Fruit fly (Drosophila melanogaster): ENCODE results near the gene CG2233.
A peak's percentile ranks its signal among the peaks of the same experiment; 100 is the strongest.

Gene CG2233

DNA sequence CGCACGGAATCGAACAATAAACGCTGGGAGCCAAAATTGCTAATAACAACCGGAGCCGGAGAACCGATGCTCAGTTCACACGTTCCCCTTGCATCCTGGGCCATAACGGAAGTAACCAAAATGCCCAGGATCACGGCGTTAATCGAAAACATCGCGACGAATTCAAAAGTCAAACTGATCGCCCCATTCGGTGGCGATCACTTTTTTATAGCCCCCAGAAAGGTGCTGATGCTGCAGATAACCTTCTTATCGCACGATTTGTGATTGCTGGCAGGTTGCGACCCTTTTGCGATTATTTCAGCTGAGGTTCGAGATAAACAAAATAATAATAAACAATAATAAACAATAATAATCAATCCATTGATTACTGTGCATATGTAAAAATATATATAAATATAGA is at the start of gene CG2233:
TSS of gene CG2233 (minus strand) at position 184 of the 400 bp plus-strand sequence.
- peak; percentile 83 for TF ChIP-seq cic (GFP tag; optimal IDR thresholded peaks at IDR 0.05)
- TF ChIP-seq tj (GFP tag; optimal IDR thresholded peaks at IDR 0.05): peak; percentile 73
- TF ChIP-seq cnc (optimal IDR thresholded peaks at IDR 0.05): no peak

DNA sequence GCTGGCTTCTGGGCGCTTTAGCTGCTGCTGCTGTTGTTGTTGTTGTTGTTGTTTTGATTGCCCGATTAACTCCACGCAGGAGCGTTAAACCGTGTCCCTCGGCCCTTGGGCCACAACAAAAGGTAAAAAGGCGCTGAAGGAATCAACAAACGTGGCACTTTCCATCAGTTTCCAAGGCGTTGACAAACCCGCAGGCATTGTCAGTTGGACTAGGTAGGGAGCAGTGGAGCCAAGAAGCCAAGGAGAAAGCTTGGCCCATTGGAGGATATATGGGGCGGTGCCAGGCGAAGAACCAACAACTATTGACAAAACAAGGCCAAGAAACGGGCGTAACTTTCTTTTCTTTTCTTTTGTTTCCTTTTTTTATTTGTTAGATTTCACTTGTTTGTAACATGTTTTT is 49.8 kb upstream of the CG2233 start, which contains the start of gene CG2256:
TSS of gene CG2256 (minus strand) at position 101 of the 400 bp plus-strand sequence.
- TF ChIP-seq bab1 (GFP tag; optimal IDR thresholded peaks at IDR 0.05) (no peak), pad (GFP tag; optimal IDR thresholded peaks at IDR 0.05) (no peak), Mnt (GFP tag; optimal IDR thresholded peaks at IDR 0.05) (no peak), CG14711 (tag; optimal IDR thresholded peaks at IDR 0.05) (no peak)

DNA sequence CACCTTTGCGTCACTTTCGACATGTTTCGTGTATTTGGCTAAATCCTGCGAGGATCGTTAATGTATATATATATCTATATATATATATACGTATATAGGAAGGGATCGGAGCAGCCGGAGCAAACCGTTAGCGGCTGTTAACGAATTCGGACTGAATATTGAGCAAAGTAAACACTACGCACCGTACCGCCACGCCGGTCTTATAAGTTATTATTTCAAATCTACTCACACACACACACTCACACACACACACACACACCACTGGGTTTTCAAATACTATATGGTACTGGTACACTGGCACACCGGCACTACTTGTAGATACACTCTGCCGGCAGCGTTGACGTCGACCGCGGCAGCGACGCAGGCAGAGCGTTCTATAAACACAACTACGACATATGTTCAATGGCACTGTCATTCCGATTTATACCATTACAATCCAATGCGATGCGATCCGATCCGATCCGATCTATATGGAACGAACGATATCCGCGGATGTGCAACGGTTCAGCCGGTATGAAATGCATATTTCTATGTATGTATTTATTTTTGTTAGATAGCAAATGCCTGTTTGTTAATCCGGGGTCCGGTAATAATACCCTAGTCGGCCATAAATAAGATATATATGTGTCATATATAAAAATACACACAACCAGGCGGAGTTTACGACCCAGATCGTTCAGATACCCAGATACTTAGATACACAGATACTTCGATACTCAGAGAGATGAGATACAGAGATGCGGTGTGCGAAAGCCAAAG is 44.3 kb upstream of the CG2233 start, which contains the start of gene Ldsdh1:
TSS of gene Ldsdh1 (minus strand) at position 179 of the 759 bp plus-strand sequence.
- no peak for TF ChIP-seq tj (GFP tag; optimal IDR thresholded peaks at IDR 0.05)
- TF ChIP-seq cic (GFP tag; optimal IDR thresholded peaks at IDR 0.05): peak; percentile 58
- no peak for TF ChIP-seq Mnt (GFP tag; optimal IDR thresholded peaks at IDR 0.05)
- no peak for TF ChIP-seq Clk (GFP tag; optimal IDR thresholded peaks at IDR 0.05)
- no peak for TF ChIP-seq cnc (optimal IDR thresholded peaks at IDR 0.05)
- TF ChIP-seq CG33017 (tag; optimal IDR thresholded peaks at IDR 0.05): no peak
- no peak for TF ChIP-seq CG12768 (GFP tag; optimal IDR thresholded peaks at IDR 0.05)
- TF ChIP-seq CG11617 (GFP tag; optimal IDR thresholded peaks at IDR 0.05): no peak
- peak; percentile 90 for TF ChIP-seq kay (GFP tag; ENCODE audit: borderline replicate concordance)
- no peak for TF ChIP-seq bab1 (GFP tag; optimal IDR thresholded peaks at IDR 0.05)
- TF ChIP-seq CG7101 (tag; optimal IDR thresholded peaks at IDR 0.05): no peak
- peak; percentile 41 for TF ChIP-seq ovo (GFP tag; optimal IDR thresholded peaks at IDR 0.05)
- no peak for TF ChIP-seq CG1620 (GFP tag; optimal IDR thresholded peaks at IDR 0.05)

DNA sequence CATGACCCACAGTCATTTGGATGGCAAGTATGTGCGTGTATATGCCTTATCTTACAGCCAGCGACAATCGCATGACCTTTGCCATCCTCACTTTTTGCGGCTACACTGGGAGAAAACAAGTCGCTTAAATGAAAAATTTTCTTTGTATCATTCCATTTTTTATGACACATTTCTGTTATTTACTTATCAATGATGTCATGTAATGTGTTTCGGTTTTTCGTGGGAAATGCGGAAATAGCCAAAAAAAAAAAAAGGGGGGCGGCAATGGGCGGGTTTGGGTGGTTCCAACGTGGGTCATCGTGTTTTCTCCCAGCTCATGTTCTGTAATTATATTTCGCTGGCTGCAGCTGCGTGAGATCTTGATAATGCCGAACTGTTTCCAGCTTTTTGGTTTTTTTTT is 42.9 kb upstream of the CG2233 start:
- TF ChIP-seq bab1 (GFP tag; optimal IDR thresholded peaks at IDR 0.05) (no peak), Crg-1 (GFP tag; optimal IDR thresholded peaks at IDR 0.05) (no peak), Mnt (GFP tag; optimal IDR thresholded peaks at IDR 0.05) (no peak), CG7101 (tag; optimal IDR thresholded peaks at IDR 0.05) (no peak), ovo (GFP tag; optimal IDR thresholded peaks at IDR 0.05) (no peak), CG7045 (GFP tag; optimal IDR thresholded peaks at IDR 0.05) (no peak), CG5204 (GFP tag; optimal IDR thresholded peaks at IDR 0.05) (no peak), toe (GFP tag; optimal IDR thresholded peaks at IDR 0.05) (no peak), Clk (GFP tag; optimal IDR thresholded peaks at IDR 0.05) (no peak), CG1620 (GFP tag; optimal IDR thresholded peaks at IDR 0.05) (no peak), CG14711 (tag; optimal IDR thresholded peaks at IDR 0.05) (no peak), cic (GFP tag; optimal IDR thresholded peaks at IDR 0.05) (no peak), CG33017 (tag; optimal IDR thresholded peaks at IDR 0.05) (no peak), pad (GFP tag; optimal IDR thresholded peaks at IDR 0.05) (no peak), Hr96 (GFP tag; optimal IDR thresholded peaks at IDR 0.05) (no peak), CG12768 (GFP tag; optimal IDR thresholded peaks at IDR 0.05) (no peak), kay (GFP tag; ENCODE audit: borderline replicate concordance) (no peak)

DNA sequence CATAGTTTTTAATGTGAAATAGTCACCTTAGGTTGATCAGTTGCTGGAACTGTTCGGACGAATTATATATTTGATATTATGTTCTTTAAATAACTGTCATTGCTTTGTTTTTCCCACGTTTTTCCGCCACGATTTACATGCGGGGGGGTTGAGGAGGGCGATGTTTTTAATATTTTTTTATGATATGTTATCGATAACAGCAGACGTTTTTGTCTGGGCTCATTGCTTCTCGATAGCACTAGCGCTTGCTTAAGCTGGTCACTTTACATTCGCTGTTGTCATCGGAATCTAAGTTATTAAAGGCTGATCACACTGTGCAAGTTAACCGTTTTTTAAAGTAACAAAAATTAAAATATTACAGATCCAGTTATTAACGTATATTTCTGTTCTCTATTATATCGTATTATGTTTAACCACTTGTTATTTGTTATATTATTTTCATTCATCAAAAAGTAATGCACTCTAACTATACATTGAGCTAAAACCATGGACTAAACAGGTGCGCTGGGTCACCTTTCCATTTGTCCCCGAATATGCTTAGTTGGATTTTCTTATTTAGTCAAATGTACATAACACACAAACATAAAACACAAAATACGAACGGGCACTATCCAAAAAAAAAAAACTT is 38.1 kb upstream of the CG2233 start, which contains the start of the genes Upf2 and CG1571:
TSS of gene Upf2 (minus strand) at position 167 of the 628 bp plus-strand sequence.
TSS of gene CG1571 (plus strand) at position 578 of the 628 bp plus-strand sequence.
- TF ChIP-seq CG33017 (tag; optimal IDR thresholded peaks at IDR 0.05): no peak
- TF ChIP-seq bab1 (GFP tag; optimal IDR thresholded peaks at IDR 0.05): peak; percentile 77
- TF ChIP-seq Clk (GFP tag; optimal IDR thresholded peaks at IDR 0.05): no peak
- no peak for TF ChIP-seq CG7045 (GFP tag; optimal IDR thresholded peaks at IDR 0.05)
- no peak for TF ChIP-seq Crg-1 (GFP tag; optimal IDR thresholded peaks at IDR 0.05)
- TF ChIP-seq Hr96 (GFP tag; optimal IDR thresholded peaks at IDR 0.05): no peak
- TF ChIP-seq CG12768 (GFP tag; optimal IDR thresholded peaks at IDR 0.05): no peak
- TF ChIP-seq CG5204 (GFP tag; optimal IDR thresholded peaks at IDR 0.05): no peak
- peak; percentile 31 for TF ChIP-seq CG7101 (tag; optimal IDR thresholded peaks at IDR 0.05)
- TF ChIP-seq ovo (GFP tag; optimal IDR thresholded peaks at IDR 0.05): no peak
- peak; percentile 70 for TF ChIP-seq Mnt (GFP tag; optimal IDR thresholded peaks at IDR 0.05)
- TF ChIP-seq CG14711 (tag; optimal IDR thresholded peaks at IDR 0.05): peak; percentile 12
- no peak for TF ChIP-seq kay (GFP tag; ENCODE audit: borderline replicate concordance)
- TF ChIP-seq cic (GFP tag; optimal IDR thresholded peaks at IDR 0.05): no peak
- no peak for TF ChIP-seq CG1620 (GFP tag; optimal IDR thresholded peaks at IDR 0.05)
- TF ChIP-seq tj (GFP tag; optimal IDR thresholded peaks at IDR 0.05): no peak
- no peak for TF ChIP-seq CG11617 (GFP tag; optimal IDR thresholded peaks at IDR 0.05)
- TF ChIP-seq toe (GFP tag; optimal IDR thresholded peaks at IDR 0.05): no peak
- TF ChIP-seq cnc (optimal IDR thresholded peaks at IDR 0.05): no peak
- no peak for TF ChIP-seq pad (GFP tag; optimal IDR thresholded peaks at IDR 0.05)

DNA sequence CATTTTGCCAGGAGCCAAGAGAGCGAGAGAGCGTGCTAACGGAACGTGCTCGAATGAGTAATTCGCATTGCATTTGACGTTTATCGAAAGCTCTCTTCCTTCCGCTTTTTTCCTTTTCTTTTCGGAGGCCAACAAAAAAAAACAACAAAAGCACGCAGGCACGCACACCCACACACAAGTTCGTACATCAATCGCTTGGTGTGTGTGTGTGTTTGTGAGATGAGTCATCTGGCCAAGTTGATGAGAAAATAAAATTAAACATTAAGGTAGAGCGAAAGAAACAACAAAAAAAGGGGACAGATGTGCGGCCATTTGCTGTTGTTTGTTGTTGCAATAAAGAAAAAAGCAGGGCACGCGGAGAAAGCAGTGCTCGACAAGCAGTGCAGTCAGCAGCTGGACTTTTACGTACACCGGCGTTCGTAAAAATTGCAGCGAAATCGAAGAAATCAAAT is 25.9 kb upstream of the CG2233 start:
- TF ChIP-seq CG5204 (GFP tag; optimal IDR thresholded peaks at IDR 0.05) (no peak), pad (GFP tag; optimal IDR thresholded peaks at IDR 0.05) (no peak), CG14711 (tag; optimal IDR thresholded peaks at IDR 0.05) (no peak), bab1 (GFP tag; optimal IDR thresholded peaks at IDR 0.05) (peak; percentile 15), Clk (GFP tag; optimal IDR thresholded peaks at IDR 0.05) (no peak), tj (GFP tag; optimal IDR thresholded peaks at IDR 0.05) (peak; percentile 45), Hr96 (GFP tag; optimal IDR thresholded peaks at IDR 0.05) (no peak), toe (GFP tag; optimal IDR thresholded peaks at IDR 0.05) (no peak), kay (GFP tag; ENCODE audit: borderline replicate concordance) (peak; percentile 92), CG11617 (GFP tag; optimal IDR thresholded peaks at IDR 0.05) (peak; percentile 67), ovo (GFP tag; optimal IDR thresholded peaks at IDR 0.05) (peak; percentile 64), CG7045 (GFP tag; optimal IDR thresholded peaks at IDR 0.05) (no peak), Mnt (GFP tag; optimal IDR thresholded peaks at IDR 0.05) (peak; percentile 71), cnc (optimal IDR thresholded peaks at IDR 0.05) (no peak), Crg-1 (GFP tag; optimal IDR thresholded peaks at IDR 0.05) (no peak), CG33017 (tag; optimal IDR thresholded peaks at IDR 0.05) (no peak)
